Worm (Caenorhabditis elegans): ENCODE measurements around the gene gcy-22.

DNA sequence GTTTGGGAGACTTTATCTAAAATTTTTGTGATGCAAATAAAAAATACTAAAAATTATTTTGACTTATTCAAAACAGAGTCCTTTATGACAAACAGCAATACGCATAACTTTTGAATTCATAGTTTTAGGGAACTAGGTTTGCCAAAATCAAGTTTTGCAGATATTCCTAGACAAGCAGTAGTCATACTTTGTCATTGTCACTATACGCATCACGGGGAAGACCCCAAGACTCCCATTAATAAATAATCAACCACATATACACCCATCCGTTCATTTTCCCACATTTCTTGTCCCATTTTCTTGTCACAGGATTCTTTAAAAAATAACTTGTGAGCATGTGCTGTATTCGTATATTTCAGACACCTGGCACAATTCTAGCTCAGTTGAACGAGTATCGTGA lies 10.4 kb downstream of the gcy-22 start, which contains the start of gene Y44A6D.7:
- TF ChIP-seq egl-27 (tag; optimal IDR thresholded peaks at IDR 0.05) (no peak), fos-1 (tag; optimal IDR thresholded peaks at IDR 0.05) (no peak), nhr-12 (tag; optimal IDR thresholded peaks at IDR 0.05) (no peak), ceh-82 (tag; optimal IDR thresholded peaks at IDR 0.05) (no peak), skn-1 (tag; optimal IDR thresholded peaks at IDR 0.05) (no peak), unc-62 (GFP tag; optimal IDR thresholded peaks at IDR 0.05) (no peak), nhr-25 (tag; optimal IDR thresholded peaks at IDR 0.05) (no peak), ztf-11 (tag; optimal IDR thresholded peaks at IDR 0.05) (no peak), ceh-16 (tag; optimal IDR thresholded peaks at IDR 0.05) (no peak)

Measured in whole organism, L2 larva.